Worm (Caenorhabditis elegans) whole organism, L4 larva: Measurements from ENCODE around the gene F25B5.5.

ENCODE experiments used
- ama-1 ChIP-seq: fragments of 150-350 bp; optimal IDR thresholded peaks from 2 replicates; lab custom pipeline; 2014; ENCODE audit warnings: inconsistent platforms, mixed read lengths
- egl-27 ChIP-seq: sonication (generic microtip); optimal IDR thresholded peaks from 3 replicates; lab custom pipeline; 2017; ENCODE audit warnings: missing biosample characterization, missing genetic modification reagents, missing genetic modification characterization
- lin-13 ChIP-seq: fragments of 150-350 bp; optimal IDR thresholded peaks from 2 replicates; lab custom pipeline; 2014; ENCODE audit warnings: missing biosample characterization, missing genetic modification reagents, missing genetic modification characterization
- lin-15B ChIP-seq: fragments of 150-350 bp; sonication (generic microtip); optimal IDR thresholded peaks from 3 replicates; lab custom pipeline; 2014; ENCODE audit warnings: missing biosample characterization, missing genetic modification characterization
- lsy-2 ChIP-seq, 2 experiments: fragments of 150-350 bp in 1 of 2; sonication (generic microtip) in 1 of 2; optimal IDR thresholded peaks; 2 replicates each; lab custom pipeline; 2014 to 2017; ENCODE audit warnings: missing biosample characterization in 2 of 2, missing genetic modification characterization in 2 of 2
- mdl-1 ChIP-seq, 2 experiments: fragments of 150-350 bp in 1 of 2; sonication (generic microtip) in 1 of 2; optimal IDR thresholded peaks; 2 replicates each; lab custom pipeline; 2014 to 2017; ENCODE audit warnings: missing biosample characterization in 2 of 2, missing genetic modification characterization in 2 of 2
- nhr-10 ChIP-seq: fragments of 150-350 bp; optimal IDR thresholded peaks from 2 replicates; lab custom pipeline; 2014; ENCODE audit warnings: missing biosample characterization, missing genetic modification characterization
- nhr-11 ChIP-seq: fragments of 150-350 bp; optimal IDR thresholded peaks from 2 replicates; lab custom pipeline; 2014; ENCODE audit warnings: missing biosample characterization, missing genetic modification characterization
- php-3 ChIP-seq: fragments of 200-800 bp; sonication (Bioruptor generic); IDR thresholded peaks from 2 replicates; pipeline ENCODE4 v1.3.6; 2022; ENCODE audit warnings: missing genetic modification reagents, missing genetic modification characterization, missing compliant biosample characterization
- pqm-1 ChIP-seq: sonication (generic microtip); optimal IDR thresholded peaks from 2 replicates; lab custom pipeline; 2017; ENCODE audit warnings: missing biosample characterization, missing genetic modification characterization
- snpc-4 ChIP-seq: fragments of 150-350 bp; optimal IDR thresholded peaks from 2 replicates; lab custom pipeline; 2014; ENCODE audit warnings: missing biosample characterization, missing genetic modification characterization

ce11 chrIII:5964058-5964632 is 18.2 kb upstream of the F25B5.5 start:
- TF ChIP-seq nhr-10 (tag; lab: Kevin White, UChicago) (no peak), nhr-11 (tag; lab: Kevin White, UChicago) (no peak), snpc-4 (tag; lab: Kevin White, UChicago) (no peak), lin-15B (tag; lab: Kevin White, UChicago) (no peak), egl-27 (tag; lab: Kevin White, UChicago) (no peak), lsy-2 (tag; optimal IDR thresholded peaks at IDR 0.05; lab: Kevin White, UChicago) (no peak), php-3 (GFP tag; lab: Robert Waterston, UW) (no peak), pqm-1 (peak; percentile 70), lin-13 (GFP tag; lab: Kevin White, UChicago) (no peak), mdl-1 (tag; optimal IDR thresholded peaks at IDR 0.05; lab: Kevin White, UChicago) (no peak), ama-1 (lab: Kevin White, UChicago) (no peak)
